Fruit fly (Drosophila melanogaster) whole organism, adult: ENCODE results near the gene CG6843.

Experiments
- CG11617 ChIP-seq: fragments of 200-800 bp; sonication (Bioruptor generic); optimal IDR thresholded peaks from 2 replicates; lab custom pipeline; 2017; ENCODE audit warnings: mild to moderate bottlenecking, missing biosample characterization, missing genetic modification reagents, missing genetic modification characterization
- CG12768 ChIP-seq: fragments of 200-800 bp; sonication (Bioruptor generic); optimal IDR thresholded peaks from 2 replicates; lab custom pipeline; 2017; ENCODE audit warnings: missing biosample characterization, missing genetic modification characterization, mild to moderate bottlenecking, moderate library complexity, missing genetic modification reagents
- CG14711 ChIP-seq: fragments of 200-800 bp; sonication (Bioruptor generic); optimal IDR thresholded peaks from 2 replicates; lab custom pipeline; 2018; ENCODE audit warnings: missing biosample characterization, mild to moderate bottlenecking, missing genetic modification characterization, moderate library complexity
- CG5204 ChIP-seq: fragments of 200-800 bp; sonication (Bioruptor generic); optimal IDR thresholded peaks from 2 replicates; lab custom pipeline; 2016; ENCODE audit warnings: missing biosample characterization, missing genetic modification characterization
- CG7101 ChIP-seq: fragments of 200-800 bp; sonication (Bioruptor generic); optimal IDR thresholded peaks from 2 replicates; lab custom pipeline; 2018; ENCODE audit warnings: missing biosample characterization, mild to moderate bottlenecking, missing genetic modification characterization, moderate library complexity
- Clk ChIP-seq: fragments of 200-800 bp; sonication (Bioruptor generic); optimal IDR thresholded peaks from 2 replicates; lab custom pipeline; 2017; ENCODE audit warnings: missing biosample characterization, missing genetic modification characterization
- bab1 ChIP-seq: fragments of 200-800 bp; sonication (Bioruptor generic); optimal IDR thresholded peaks from 3 replicates; lab custom pipeline; 2019; ENCODE audit warnings: missing biosample characterization, mild to moderate bottlenecking, missing genetic modification characterization, moderate library complexity
- cic ChIP-seq: fragments of 200-800 bp; sonication (Bioruptor generic); optimal IDR thresholded peaks from 2 replicates; lab custom pipeline; 2017; ENCODE audit warnings: missing biosample characterization, mild to moderate bottlenecking, missing genetic modification characterization, moderate library complexity
- cnc ChIP-seq, 2 experiments: fragments of >200 bp; optimal IDR thresholded peaks; 2 replicates each; lab custom pipeline; 2017
- kay ChIP-seq: fragments of 200-800 bp; sonication (Bioruptor generic); peaks from one replicate; lab custom pipeline; 2016; ENCODE audit warnings: missing biosample characterization, missing genetic modification characterization, borderline replicate concordance
- ovo ChIP-seq: fragments of 200-800 bp; sonication (Bioruptor generic); optimal IDR thresholded peaks from 2 replicates; lab custom pipeline; 2016; ENCODE audit warnings: missing biosample characterization, missing genetic modification characterization
- pad ChIP-seq: fragments of 200-800 bp; sonication (Bioruptor generic); optimal IDR thresholded peaks from 3 replicates; lab custom pipeline; 2017; ENCODE audit warnings: missing biosample characterization, missing genetic modification characterization, mild to moderate bottlenecking, moderate library complexity, missing genetic modification reagents
- tj ChIP-seq: fragments of 200-800 bp; sonication (Bioruptor generic); optimal IDR thresholded peaks from 3 replicates; lab custom pipeline; 2017; ENCODE audit warnings: missing biosample characterization, mild to moderate bottlenecking, missing genetic modification characterization, moderate library complexity

DNA sequence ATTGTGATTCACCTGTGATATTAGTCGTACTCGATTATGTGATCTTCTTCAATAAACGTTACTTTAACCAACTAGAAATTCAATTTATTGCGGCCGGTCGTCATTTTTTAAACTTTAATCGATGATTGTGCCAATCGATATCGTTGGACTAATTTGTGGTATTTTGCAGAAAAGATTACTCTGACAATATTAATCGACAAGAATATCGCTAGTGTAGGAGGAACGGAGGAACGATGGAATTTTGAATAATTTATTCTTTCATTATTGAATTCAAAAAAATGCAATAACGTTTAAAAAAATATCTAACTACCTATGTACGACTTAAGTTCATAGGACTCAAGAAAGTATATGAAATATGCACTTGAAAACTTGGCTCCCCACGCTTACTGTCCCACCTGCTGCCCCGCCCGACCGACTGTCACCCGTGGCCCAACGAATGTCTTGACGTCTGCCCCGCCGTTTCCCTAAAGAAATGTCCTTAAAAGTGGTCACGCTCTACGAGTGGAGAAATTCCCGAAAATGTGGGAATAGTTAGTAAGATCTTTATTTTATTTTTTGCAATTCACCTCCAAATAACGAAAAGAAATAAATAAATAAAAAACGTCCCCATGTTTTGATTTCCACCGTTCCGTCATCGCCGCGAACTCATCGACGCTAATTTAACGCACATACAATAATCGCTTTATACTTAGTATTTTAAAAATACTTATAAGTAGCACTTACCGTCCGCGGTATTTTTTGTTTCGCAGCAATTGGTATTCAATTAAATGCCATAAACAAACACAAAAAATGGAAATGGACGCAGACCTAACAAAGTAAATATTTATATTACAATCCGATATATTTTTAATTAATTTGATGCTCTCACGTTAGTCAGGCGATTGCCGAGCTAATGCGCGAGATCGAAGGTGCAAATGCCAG, 35.7 kb upstream of the CG6843 start, which contains the start of gene CG14074:
- TF ChIP-seq CG12768 (GFP tag; lab: Kevin White, UChicago) (no peak), pad (no peak), kay (GFP tag; lab: Kevin White, UChicago) (no peak), CG14711 (tag; lab: Kevin White, UChicago) (no peak), bab1 (no peak), tj (GFP tag; lab: Kevin White, UChicago) (no peak), CG7101 (tag; lab: Kevin White, UChicago) (no peak), Clk (GFP tag; lab: Kevin White, UChicago) (no peak), CG11617 (GFP tag; lab: Kevin White, UChicago) (no peak), ovo (GFP tag; lab: Kevin White, UChicago) (no peak), cnc (optimal IDR thresholded peaks at IDR 0.05; lab: Kevin White, UChicago) (no peak), cic (GFP tag; lab: Kevin White, UChicago) (no peak), CG5204 (GFP tag; lab: Kevin White, UChicago) (no peak)
